Fruit fly (Drosophila melanogaster) whole organism, pupa: ENCODE data around the gene temp.

ENCODE experiments used
- CG14655 ChIP-seq: fragments of 200-800 bp; sonication (Bioruptor generic); optimal IDR thresholded peaks from 3 replicates; lab custom pipeline; 2017; ENCODE audit warnings: mild to moderate bottlenecking, missing biosample characterization, missing genetic modification reagents, missing genetic modification characterization
- CG15710 ChIP-seq: fragments of 200-800 bp; sonication (Bioruptor generic); optimal IDR thresholded peaks from 2 replicates; lab custom pipeline; 2018; ENCODE audit warnings: missing biosample characterization, mild to moderate bottlenecking, missing genetic modification characterization, moderate library complexity
- CG32121 ChIP-seq: fragments of 200-800 bp; sonication (Bioruptor generic); IDR thresholded peaks from 2 replicates; pipeline ENCODE4 v1.3.6; 2022; ENCODE audit warnings: missing biosample characterization, missing genetic modification characterization
- CG34367 ChIP-seq: fragments of 200-800 bp; sonication (Bioruptor generic); optimal IDR thresholded peaks from 2 replicates; lab custom pipeline; 2018; ENCODE audit warnings: missing biosample characterization, mild to moderate bottlenecking, missing genetic modification characterization
- CG4496 ChIP-seq: fragments of 200-800 bp; sonication (Bioruptor generic); IDR thresholded peaks from 3 replicates; pipeline ENCODE4 v1.3.6; 2022; ENCODE audit warnings: missing biosample characterization, missing genetic modification characterization
- CG8301 ChIP-seq: fragments of 200-800 bp; sonication (Bioruptor generic); optimal IDR thresholded peaks from 2 replicates; lab custom pipeline; 2018; ENCODE audit warnings: missing biosample characterization, mild to moderate bottlenecking, missing genetic modification characterization
- CG9948 ChIP-seq: fragments of 200-800 bp; sonication (Bioruptor generic); optimal IDR thresholded peaks from 2 replicates; lab custom pipeline; 2018; ENCODE audit warnings: missing biosample characterization, mild to moderate bottlenecking, missing genetic modification characterization, moderate library complexity
- D1 ChIP-seq: fragments of 200-800 bp; sonication (Bioruptor generic); optimal IDR thresholded peaks from 2 replicates; lab custom pipeline; 2018; ENCODE audit warnings: missing biosample characterization, mild to moderate bottlenecking, missing genetic modification characterization, moderate library complexity
- EcR ChIP-seq: fragments of 200-800 bp; sonication (Bioruptor generic); optimal IDR thresholded peaks from 3 replicates; lab custom pipeline; 2019; ENCODE audit warnings: missing biosample characterization, missing genetic modification characterization, mild to moderate bottlenecking, moderate library complexity, missing genetic modification reagents
- Pif1A ChIP-seq: fragments of 200-800 bp; sonication (Bioruptor generic); optimal IDR thresholded peaks from 3 replicates; lab custom pipeline; 2016; ENCODE audit warnings: missing biosample characterization, missing genetic modification characterization
- Snoo ChIP-seq: fragments of 200-800 bp; sonication (Bioruptor generic); optimal IDR thresholded peaks from 3 replicates; lab custom pipeline; 2017; ENCODE audit warnings: missing biosample characterization, mild to moderate bottlenecking, missing genetic modification characterization, inconsistent platforms
- gl ChIP-seq: fragments of 200-800 bp; sonication (Bioruptor generic); optimal IDR thresholded peaks from 2 replicates; lab custom pipeline; 2018; ENCODE audit warnings: missing biosample characterization, mild to moderate bottlenecking, missing genetic modification characterization

DNA sequence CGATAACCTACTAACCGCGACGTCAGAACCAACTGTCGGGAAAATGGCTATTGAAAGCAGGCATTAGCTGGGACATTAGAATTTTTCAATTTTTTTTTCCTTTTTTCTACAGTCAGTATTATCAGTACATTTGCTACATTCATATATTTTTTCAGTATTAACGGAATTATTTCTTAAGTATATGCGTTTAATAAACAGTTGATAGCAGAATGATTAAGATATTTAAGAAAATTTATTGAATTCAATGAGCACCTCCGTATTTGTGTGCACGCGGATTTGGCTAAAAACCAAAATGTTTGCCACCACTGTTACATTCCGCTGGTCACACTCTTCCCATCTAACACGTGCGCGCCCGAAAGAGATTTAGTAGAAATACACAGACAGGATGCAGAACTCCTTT, at the start of gene temp, which contains the start of gene CG3071:
- TF ChIP-seq CG14655, result no peak
- peak; percentile 28 for TF ChIP-seq CG9948
- TF ChIP-seq CG34367 (tag; lab: Kevin White, UChicago), result no peak
- peak; percentile 26 for TF ChIP-seq Pif1A
- TF ChIP-seq CG4496 (GFP tag; lab: Robert Waterston, UW), result no peak
- TF ChIP-seq EcR (GFP tag; lab: Kevin White, UChicago), result no peak
- peak; percentile 56 for TF ChIP-seq CG15710 (tag; lab: Kevin White, UChicago)
- TF ChIP-seq Snoo (tag; lab: Kevin White, UChicago), result peak; percentile 21
- no peak for TF ChIP-seq CG32121 (GFP tag; lab: Robert Waterston, UW)
- peak; percentile 10 for TF ChIP-seq CG8301 (tag; lab: Kevin White, UChicago)
- no peak for TF ChIP-seq D1
- TF ChIP-seq gl, result no peak
